Fruit fly (Drosophila melanogaster) whole organism, embryonic: Measurements from ENCODE around the gene Cyp4ac2.

Source experiments
- B-H2 ChIP-seq: fragments of 200-800 bp; sonication (Bioruptor generic); optimal IDR thresholded peaks from 2 replicates; lab custom pipeline; 2018; ENCODE audit warnings: missing biosample characterization, mild to moderate bottlenecking, missing genetic modification characterization
- BEAF-32 ChIP-seq: fragments of 200-800 bp; sonication (Bioruptor generic); optimal IDR thresholded peaks from 3 replicates; lab custom pipeline; 2017; ENCODE audit warnings: missing biosample characterization, missing genetic modification characterization, mild to moderate bottlenecking, moderate library complexity, missing genetic modification reagents
- CG12071 ChIP-seq: fragments of 200-800 bp; sonication (Bioruptor generic); optimal IDR thresholded peaks from 3 replicates; lab custom pipeline; 2018; ENCODE audit warnings: missing biosample characterization, mild to moderate bottlenecking, missing genetic modification characterization
- CG13296 ChIP-seq: fragments of 200-800 bp; sonication (Bioruptor generic); optimal IDR thresholded peaks from 3 replicates; lab custom pipeline; 2018; ENCODE audit warnings: missing biosample characterization, mild to moderate bottlenecking, missing genetic modification characterization
- CG15073 ChIP-seq: fragments of 200-800 bp; sonication (Bioruptor generic); optimal IDR thresholded peaks from 2 replicates; lab custom pipeline; 2016; ENCODE audit warnings: missing biosample characterization, missing genetic modification characterization
- CG17186 ChIP-seq: fragments of 200-800 bp; sonication (Bioruptor generic); optimal IDR thresholded peaks from 3 replicates; lab custom pipeline; 2017; ENCODE audit warnings: missing biosample characterization, missing genetic modification reagents, missing genetic modification characterization
- CG17568 ChIP-seq: fragments of 200-800 bp; sonication (Bioruptor generic); optimal IDR thresholded peaks from 2 replicates; lab custom pipeline; 2018; ENCODE audit warnings: missing biosample characterization, mild to moderate bottlenecking, missing genetic modification characterization, moderate library complexity
- CG17612 ChIP-seq: fragments of 200-800 bp; sonication (Bioruptor generic); IDR thresholded peaks from 2 replicates; pipeline ENCODE4 v1.3.6; 2022; ENCODE audit warnings: missing biosample characterization, missing genetic modification characterization
- CG18476 ChIP-seq: fragments of 200-800 bp; sonication (Bioruptor generic); optimal IDR thresholded peaks from 2 replicates; lab custom pipeline; 2016; ENCODE audit warnings: missing biosample characterization, mild to moderate bottlenecking, missing genetic modification characterization
- CG30020 ChIP-seq: fragments of 200-800 bp; optimal IDR thresholded peaks from 2 replicates; lab custom pipeline; 2019; ENCODE audit warnings: missing biosample characterization, mild to moderate bottlenecking, missing genetic modification characterization, moderate library complexity
- CG3065 ChIP-seq: fragments of 200-800 bp; sonication (Bioruptor generic); optimal IDR thresholded peaks from 2 replicates; lab custom pipeline; 2016; ENCODE audit warnings: missing biosample characterization, missing genetic modification characterization
- CG7928 ChIP-seq: fragments of 200-800 bp; sonication (Bioruptor generic); optimal IDR thresholded peaks from 2 replicates; lab custom pipeline; 2017; ENCODE audit warnings: missing biosample characterization, mild to moderate bottlenecking, missing genetic modification characterization
- CG7987 ChIP-seq: fragments of 200-800 bp; sonication (Bioruptor generic); optimal IDR thresholded peaks from 2 replicates; lab custom pipeline; 2018; ENCODE audit warnings: missing biosample characterization, mild to moderate bottlenecking, missing genetic modification characterization, moderate library complexity
- CG8359 ChIP-seq: fragments of 200-800 bp; sonication (Bioruptor generic); optimal IDR thresholded peaks from 2 replicates; lab custom pipeline; 2017; ENCODE audit warnings: missing biosample characterization, mild to moderate bottlenecking, missing genetic modification characterization, borderline replicate concordance
- CG9932 ChIP-seq: fragments of 200-800 bp; sonication (Bioruptor generic); IDR thresholded peaks from 2 replicates; pipeline ENCODE4 v1.3.6; 2022; ENCODE audit warnings: missing biosample characterization, missing genetic modification characterization
- CHES-1-like ChIP-seq: fragments of 200-800 bp; sonication (Bioruptor generic); optimal IDR thresholded peaks from 2 replicates; lab custom pipeline; 2016; ENCODE audit warnings: missing biosample characterization, missing genetic modification characterization
- Dref ChIP-seq: fragments of 200-800 bp; sonication (Bioruptor generic); IDR thresholded peaks from 2 replicates; pipeline ENCODE4 v1.3.6; 2022; ENCODE audit warnings: missing biosample characterization, missing genetic modification characterization
- Fer2 ChIP-seq: fragments of 200-800 bp; sonication (Bioruptor generic); optimal IDR thresholded peaks from 2 replicates; lab custom pipeline; 2018; ENCODE audit warnings: missing biosample characterization, mild to moderate bottlenecking, missing genetic modification characterization, moderate library complexity
- GATAe ChIP-seq: fragments of 200-800 bp; sonication (Bioruptor generic); conservative IDR thresholded peaks from 2 replicates; pipeline ENCODE4 v1.3.6; 2022; ENCODE audit warnings: missing biosample characterization, missing genetic modification characterization
- HLH4C ChIP-seq: fragments of 200-800 bp; sonication (Bioruptor generic); IDR thresholded peaks from 3 replicates; pipeline ENCODE4 v1.3.6; 2022; ENCODE audit warnings: missing biosample characterization, missing genetic modification characterization; ENCODE audit not compliant: partially characterized antibody
- MBD-R2 ChIP-seq: fragments of 200-800 bp; sonication (Bioruptor generic); IDR thresholded peaks from 2 replicates; pipeline ENCODE4 v1.3.6; 2022; ENCODE audit warnings: missing biosample characterization, missing genetic modification characterization
- Meics ChIP-seq: fragments of 200-800 bp; sonication (Bioruptor generic); optimal IDR thresholded peaks from 2 replicates; lab custom pipeline; 2017; ENCODE audit warnings: missing biosample characterization, mild to moderate bottlenecking, missing genetic modification characterization
- Mrtf ChIP-seq: fragments of 200-800 bp; sonication (Bioruptor generic); IDR thresholded peaks from 3 replicates; pipeline ENCODE4 v1.3.6; 2022; ENCODE audit warnings: missing biosample characterization, missing genetic modification characterization
- Oaz ChIP-seq: fragments of 200-800 bp; sonication (Bioruptor generic); IDR thresholded peaks from 2 replicates; pipeline ENCODE4 v1.3.6; 2022; ENCODE audit warnings: missing biosample characterization, missing genetic modification characterization
- Oli ChIP-seq: fragments of 200-800 bp; sonication (Bioruptor generic); optimal IDR thresholded peaks from 2 replicates; lab custom pipeline; 2018; ENCODE audit warnings: missing biosample characterization, mild to moderate bottlenecking, missing genetic modification characterization, moderate library complexity
- Optix ChIP-seq: fragments of 200-800 bp; sonication (Bioruptor generic); IDR thresholded peaks from 3 replicates; pipeline ENCODE4 v1.3.6; 2022; ENCODE audit warnings: missing biosample characterization, missing genetic modification characterization
- Scr ChIP-seq: fragments of 200-800 bp; sonication (Bioruptor generic); IDR thresholded peaks from 2 replicates; pipeline ENCODE4 v1.3.6; 2022; ENCODE audit warnings: missing biosample characterization, missing genetic modification characterization; ENCODE audit not compliant: partially characterized antibody
- Sry-β ChIP-seq: fragments of 200-800 bp; sonication (Bioruptor generic); optimal IDR thresholded peaks from 2 replicates; lab custom pipeline; 2018; ENCODE audit warnings: missing biosample characterization, mild to moderate bottlenecking, missing genetic modification characterization, moderate library complexity
- Tbp ChIP-seq: fragments of >200 bp; optimal IDR thresholded peaks from 2 replicates; lab custom pipeline; 2018; ENCODE audit warnings: missing biosample characterization, missing genetic modification characterization
- Xrp1 ChIP-seq: fragments of 200-800 bp; sonication (Bioruptor generic); IDR thresholded peaks from 2 replicates; pipeline ENCODE4 v1.3.6; 2022; ENCODE audit warnings: missing biosample characterization, missing genetic modification characterization
- ab ChIP-seq: fragments of 200-800 bp; sonication (Bioruptor generic); optimal IDR thresholded peaks from 2 replicates; lab custom pipeline; 2016; ENCODE audit warnings: missing biosample characterization, missing genetic modification characterization
- bbx ChIP-seq: fragments of 200-800 bp; sonication (Bioruptor generic); IDR thresholded peaks from 2 replicates; pipeline ENCODE4 v1.3.6; 2022; ENCODE audit warnings: missing biosample characterization, missing genetic modification characterization; ENCODE audit not compliant: partially characterized antibody
- cad ChIP-seq: fragments of >200 bp; optimal IDR thresholded peaks from 2 replicates; lab custom pipeline; 2017; ENCODE audit warnings: missing biosample characterization, missing genetic modification characterization
- dmrt11E ChIP-seq: fragments of 200-800 bp; sonication (Bioruptor generic); optimal IDR thresholded peaks from 3 replicates; lab custom pipeline; 2018; ENCODE audit warnings: missing biosample characterization, mild to moderate bottlenecking, missing genetic modification characterization, moderate library complexity
- dmrt99B ChIP-seq: fragments of 200-800 bp; sonication (Bioruptor generic); optimal IDR thresholded peaks from 2 replicates; lab custom pipeline; 2018; ENCODE audit warnings: missing biosample characterization, mild to moderate bottlenecking, missing genetic modification characterization, moderate library complexity
- gcm ChIP-seq: fragments of 200-800 bp; sonication (Bioruptor generic); optimal IDR thresholded peaks from 2 replicates; lab custom pipeline; 2019; ENCODE audit warnings: missing biosample characterization, mild to moderate bottlenecking, missing genetic modification characterization, moderate library complexity
- gfzf ChIP-seq: fragments of 200-800 bp; sonication (Bioruptor generic); optimal IDR thresholded peaks from 2 replicates; lab custom pipeline; 2016; ENCODE audit warnings: missing biosample characterization, mild to moderate bottlenecking, missing genetic modification characterization, moderate library complexity
- grn ChIP-seq: fragments of 200-800 bp; sonication (Bioruptor generic); optimal IDR thresholded peaks from 3 replicates; lab custom pipeline; 2017; ENCODE audit warnings: missing biosample characterization, missing genetic modification characterization
- gt ChIP-seq: fragments of 200-800 bp; sonication (Bioruptor generic); IDR thresholded peaks from 2 replicates; pipeline ENCODE4 v1.3.6; 2022; ENCODE audit warnings: missing biosample characterization, missing genetic modification characterization
- inv ChIP-seq: fragments of 200-800 bp; sonication (Bioruptor generic); IDR thresholded peaks from 2 replicates; pipeline ENCODE4 v1.3.6; 2022; ENCODE audit warnings: missing biosample characterization, missing genetic modification characterization; ENCODE audit not compliant: partially characterized antibody
- maf-S ChIP-seq: fragments of 200-800 bp; sonication (Bioruptor generic); optimal IDR thresholded peaks from 2 replicates; lab custom pipeline; 2016; ENCODE audit warnings: missing biosample characterization, missing genetic modification characterization
- mld ChIP-seq: fragments of 200-800 bp; sonication (Bioruptor generic); IDR thresholded peaks from 3 replicates; pipeline ENCODE4 v1.3.6; 2022; ENCODE audit warnings: missing biosample characterization, missing genetic modification characterization; ENCODE audit not compliant: partially characterized antibody
- org-1 ChIP-seq: fragments of 200-800 bp; sonication (Bioruptor generic); optimal IDR thresholded peaks from 2 replicates; lab custom pipeline; 2017; ENCODE audit warnings: missing biosample characterization, missing genetic modification characterization
- rib ChIP-seq: fragments of 200-800 bp; sonication (Bioruptor generic); IDR thresholded peaks from 2 replicates; pipeline ENCODE4 v1.3.6; 2022; ENCODE audit warnings: missing biosample characterization, missing genetic modification characterization
- sisA ChIP-seq: fragments of 200-800 bp; sonication (Bioruptor generic); IDR thresholded peaks from 2 replicates; pipeline ENCODE4 v1.3.6; 2022; ENCODE audit warnings: missing biosample characterization, missing genetic modification characterization
- sr ChIP-seq: fragments of 200-800 bp; sonication (Bioruptor generic); IDR thresholded peaks from 3 replicates; pipeline ENCODE4 v1.3.6; 2022; ENCODE audit warnings: missing biosample characterization, missing genetic modification characterization
- ssp ChIP-seq: fragments of 200-800 bp; sonication (Bioruptor generic); IDR thresholded peaks from 2 replicates; pipeline ENCODE4 v1.3.6; 2022; ENCODE audit warnings: missing biosample characterization, missing genetic modification characterization
- tap ChIP-seq: fragments of 200-800 bp; optimal IDR thresholded peaks from 3 replicates; lab custom pipeline; 2019; ENCODE audit warnings: missing biosample characterization, mild to moderate bottlenecking, missing genetic modification characterization, moderate library complexity
- z ChIP-seq: fragments of 200-800 bp; sonication (Bioruptor generic); IDR thresholded peaks from 3 replicates; pipeline ENCODE4 v1.3.6; 2022; ENCODE audit warnings: missing biosample characterization, missing genetic modification characterization

Cyp4ac2 gene

DNA sequence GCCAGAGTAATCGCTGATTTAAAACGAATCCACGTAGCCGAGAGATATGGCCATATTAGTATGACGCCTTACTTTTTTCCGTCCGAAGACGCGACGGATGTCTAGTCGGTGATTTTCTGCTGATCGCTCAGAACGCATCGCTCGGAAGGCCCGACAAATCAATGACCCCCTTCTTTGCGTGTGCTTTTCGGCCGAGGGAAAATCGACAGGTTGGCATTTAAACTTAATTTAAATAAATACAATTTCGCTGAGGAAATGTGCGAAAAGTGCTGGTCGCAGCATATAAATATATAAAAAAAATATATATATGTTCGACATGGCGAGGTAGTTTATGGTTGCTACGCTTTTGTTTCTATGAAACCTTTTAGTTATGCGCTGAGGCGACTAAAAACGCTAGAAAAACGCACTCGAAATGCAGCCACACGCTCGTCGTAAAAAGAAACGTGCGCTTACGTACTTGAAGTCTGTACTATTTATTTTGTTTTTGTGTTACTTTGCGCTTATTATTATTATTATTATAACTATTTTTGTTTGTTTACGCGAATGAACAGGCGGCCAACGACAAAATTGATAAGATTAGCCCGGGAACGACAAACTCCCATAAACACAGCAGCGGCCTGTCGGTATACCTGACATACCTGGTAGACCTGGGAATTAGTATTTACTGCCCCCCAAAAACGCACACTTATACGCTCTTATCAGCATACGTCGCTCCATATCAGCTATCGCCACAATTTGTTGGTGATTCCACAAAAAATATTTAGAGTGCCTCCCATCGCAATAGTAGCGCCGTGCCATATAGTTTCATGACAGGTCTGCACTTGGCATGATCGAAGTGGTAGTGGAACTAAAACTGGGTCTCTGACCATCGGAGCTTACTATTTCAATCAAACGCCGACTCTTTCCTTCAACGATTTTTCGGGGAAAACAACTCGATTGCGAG lies 33.0 kb upstream of the Cyp4ac2 start (continued):
- no peak for TF ChIP-seq CG17612 (GFP tag; lab: Robert Waterston, UW)
- TF ChIP-seq HLH4C (GFP tag; lab: Robert Waterston, UW): no peak
- TF ChIP-seq sr (GFP tag; lab: Robert Waterston, UW): no peak
- no peak for TF ChIP-seq z (GFP tag; lab: Robert Waterston, UW)
- TF ChIP-seq CG7987 (GFP tag; lab: Kevin White, UChicago): peak; percentile 23
- no peak for TF ChIP-seq gfzf (GFP tag; lab: Kevin White, UChicago)
- TF ChIP-seq tap (tag; lab: Kevin White, UChicago): no peak
- TF ChIP-seq GATAe (GFP tag; lab: Robert Waterston, UW): peak; percentile 68
- peak; percentile 16; the same call in 1 of the 2 replicates for TF ChIP-seq rib (GFP tag; lab: Robert Waterston, UW)
- no peak for TF ChIP-seq Xrp1 (GFP tag; lab: Robert Waterston, UW)
- no peak for TF ChIP-seq ab (GFP tag; lab: Kevin White, UChicago)
- TF ChIP-seq CG7928: no peak
- TF ChIP-seq Mrtf: no peak
- no peak for TF ChIP-seq bbx (GFP tag; lab: Robert Waterston, UW)
- no peak for TF ChIP-seq gt (GFP tag; lab: Robert Waterston, UW)
- no peak for TF ChIP-seq Sry-β (GFP tag; lab: Kevin White, UChicago)
- 0 out of 3 replicates have a peak, but pooled peaks have one; percentile 21 for TF ChIP-seq mld (GFP tag; lab: Robert Waterston, UW)
- TF ChIP-seq sisA (GFP tag; lab: Robert Waterston, UW): no peak
- peak; percentile 98 for TF ChIP-seq CG8359 (GFP tag; lab: Kevin White, UChicago)
- no peak for TF ChIP-seq Fer2 (tag; lab: Kevin White, UChicago)
- TF ChIP-seq CG3065 (GFP tag; lab: Kevin White, UChicago): no peak
- TF ChIP-seq Tbp: no peak
- TF ChIP-seq MBD-R2: no peak
- no peak for TF ChIP-seq maf-S (GFP tag; lab: Kevin White, UChicago)
- TF ChIP-seq CG15073 (GFP tag; lab: Kevin White, UChicago): no peak
- no peak for TF ChIP-seq dmrt11E (tag; lab: Kevin White, UChicago)
- no peak for TF ChIP-seq CG17568 (GFP tag; lab: Kevin White, UChicago)
- no peak for TF ChIP-seq inv (GFP tag; lab: Robert Waterston, UW)
- no peak for TF ChIP-seq dmrt99B (tag; lab: Kevin White, UChicago)
- no peak for TF ChIP-seq Dref
- TF ChIP-seq cad (GFP tag; lab: Kevin White, UChicago): no peak
- no peak for TF ChIP-seq CG17186
- no peak for TF ChIP-seq Optix (GFP tag; lab: Robert Waterston, UW)
- TF ChIP-seq CG12071 (GFP tag; lab: Kevin White, UChicago): peak; percentile 15
- no peak for TF ChIP-seq ssp (GFP tag; lab: Robert Waterston, UW)
- no peak for TF ChIP-seq Oli
- peak; percentile 38 for TF ChIP-seq CG13296 (GFP tag; lab: Kevin White, UChicago)
- TF ChIP-seq gcm (GFP tag; lab: Kevin White, UChicago): no peak
- TF ChIP-seq CHES-1-like (GFP tag; lab: Kevin White, UChicago): no peak
- no peak for TF ChIP-seq CG18476 (GFP tag; lab: Kevin White, UChicago)
- TF ChIP-seq grn (GFP tag; lab: Kevin White, UChicago): peak; percentile 64
- no peak for TF ChIP-seq Meics (GFP tag; lab: Kevin White, UChicago)
- no peak for TF ChIP-seq Scr (GFP tag; lab: Robert Waterston, UW)
- no peak for TF ChIP-seq CG30020 (tag; lab: Kevin White, UChicago)
- no peak for TF ChIP-seq org-1
- no peak for TF ChIP-seq Oaz (GFP tag; lab: Robert Waterston, UW)
- TF ChIP-seq BEAF-32 (GFP tag; lab: Kevin White, UChicago): no peak
- TF ChIP-seq CG9932: no peak
- TF ChIP-seq B-H2 (GFP tag; lab: Kevin White, UChicago): peak; percentile 27
